Fruit fly (Drosophila melanogaster): ENCODE results near the gene Cdk12.

The Cdk12 gene

DNA sequence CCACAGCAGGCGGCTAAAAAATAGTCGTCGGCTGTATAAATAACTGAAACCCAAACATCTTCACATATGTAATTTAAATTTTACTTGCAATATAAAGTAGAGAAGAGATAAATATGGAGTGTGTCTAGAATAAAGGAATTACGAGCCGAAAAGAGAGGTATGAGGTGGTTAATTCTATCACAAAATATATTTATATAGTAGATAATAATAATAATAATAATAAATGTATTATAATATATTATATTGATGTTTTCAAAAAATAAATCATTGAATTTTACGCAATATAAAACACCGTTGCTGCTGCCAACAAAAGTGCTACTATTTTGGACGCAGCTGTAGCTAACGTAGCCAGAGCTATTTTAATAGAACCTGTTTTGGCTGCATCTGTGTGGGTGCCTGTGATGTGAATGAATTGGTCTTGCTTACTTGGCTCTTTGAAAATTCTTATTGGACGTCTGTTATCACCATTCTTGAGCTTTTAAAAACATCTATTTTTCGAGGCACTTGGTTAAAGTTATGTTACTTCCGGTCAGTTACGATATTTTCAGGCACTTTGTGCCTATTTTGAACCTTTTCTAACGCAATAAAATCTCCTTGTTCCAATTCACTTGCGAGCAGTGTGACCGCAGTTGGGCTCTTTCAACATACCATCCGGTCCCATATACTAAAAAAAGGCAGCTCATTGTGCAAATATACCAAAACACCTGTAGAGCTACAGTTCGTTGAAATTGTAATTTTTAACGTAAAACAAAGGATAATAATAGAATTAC is 19.1 kb upstream of the Cdk12 start, which contains the start of gene Hr78 (continued):
- TF ChIP-seq CG30020 (tag; optimal IDR thresholded peaks at IDR 0.05) (peak; percentile 50), Dfd (GFP tag; optimal IDR thresholded peaks at IDR 0.05) (no peak), Vsx1 (GFP tag; optimal IDR thresholded peaks at IDR 0.05) (no peak), CG10565 (GFP tag; optimal IDR thresholded peaks at IDR 0.05) (no peak), CG30403 (GFP tag; optimal IDR thresholded peaks at IDR 0.05) (peak; percentile 55), tup (GFP tag; optimal IDR thresholded peaks at IDR 0.05) (no peak), gfzf (GFP tag; optimal IDR thresholded peaks at IDR 0.05) (peak; percentile 88), CG11560 (tag; IDR thresholded peaks at IDR 0.05) (no peak), az2 (GFP tag; optimal IDR thresholded peaks at IDR 0.05) (peak; percentile 68), D19A (tag; optimal IDR thresholded peaks at IDR 0.05) (peak; percentile 86), CG9215 (GFP tag; IDR thresholded peaks at IDR 0.05) (peak; percentile 28; the same call in 1 of the 2 replicates), ken (GFP tag; IDR thresholded peaks at IDR 0.05) (no peak), CG5180 (GFP tag; optimal IDR thresholded peaks at IDR 0.05) (peak; percentile 65), sug (tag; optimal IDR thresholded peaks at IDR 0.05) (peak; percentile 52), CG12769 (tag; optimal IDR thresholded peaks at IDR 0.05) (no peak), CG1603 (tag; optimal IDR thresholded peaks at IDR 0.05) (peak; percentile 41), dpn (GFP tag; optimal IDR thresholded peaks at IDR 0.05) (peak in 1 of 2 experiments; percentile 71), lmd (GFP tag; IDR thresholded peaks at IDR 0.05) (peak; percentile 74), jumu (GFP tag; optimal IDR thresholded peaks at IDR 0.05) (no peak), aop (GFP tag; IDR thresholded peaks at IDR 0.05) (no peak), pho (GFP tag; optimal IDR thresholded peaks at IDR 0.05) (no peak), Drgx (GFP tag; IDR thresholded peaks at IDR 0.05) (peak; percentile 81), CG33557 (GFP tag; optimal IDR thresholded peaks at IDR 0.05) (peak; percentile 67), Fer3 (tag; optimal IDR thresholded peaks at IDR 0.05) (peak; percentile 78), ac (GFP tag; optimal IDR thresholded peaks at IDR 0.05) (peak; percentile 43), CG8388 (GFP tag; optimal IDR thresholded peaks at IDR 0.05) (peak; percentile 99), CG15011 (GFP tag; optimal IDR thresholded peaks at IDR 0.05) (peak; percentile 47), oc (tag; optimal IDR thresholded peaks at IDR 0.05) (no peak), CG10959 (GFP tag; IDR thresholded peaks at IDR 0.05) (no peak), Atf6 (GFP tag; IDR thresholded peaks at IDR 0.05) (peak; percentile 54; the same call in 1 of the 2 replicates), shn (GFP tag; optimal IDR thresholded peaks at IDR 0.05) (no peak), Aef1 (GFP tag; IDR thresholded peaks at IDR 0.05) (peak; percentile 42; the same call in 1 of the 3 replicates), Pdp1 (GFP tag; optimal IDR thresholded peaks at IDR 0.05) (peak in 1 of 2 experiments; percentile 20), CG17361 (GFP tag; IDR thresholded peaks at IDR 0.05) (peak; percentile 89), CG11398 (GFP tag; optimal IDR thresholded peaks at IDR 0.05) (no peak), sima (GFP tag; optimal IDR thresholded peaks at IDR 0.05) (no peak), Atf3 (GFP tag; optimal IDR thresholded peaks at IDR 0.05) (no peak), so (GFP tag; IDR thresholded peaks at IDR 0.05) (0 out of 3 replicates have a peak, but pooled peaks have one; percentile 54), Lim3 (GFP tag; IDR thresholded peaks at IDR 0.05) (peak; percentile 28; the same call in 1 of the 2 replicates), Blimp-1 (GFP tag; optimal IDR thresholded peaks at IDR 0.05) (peak; percentile 76), Hand (GFP tag; optimal IDR thresholded peaks at IDR 0.05) (peak; percentile 86), NK7.1 (GFP tag; optimal IDR thresholded peaks at IDR 0.05) (no peak), CG18764 (GFP tag; optimal IDR thresholded peaks at IDR 0.05) (peak; percentile 40), Sox102F (GFP tag; optimal IDR thresholded peaks at IDR 0.05) (peak; percentile 81), CG11456 (GFP tag; IDR thresholded peaks at IDR 0.05) (peak; percentile 62; the same call in 1 of the 3 replicates), CG4328 (GFP tag; optimal IDR thresholded peaks at IDR 0.05) (peak; percentile 77), ase (GFP tag; IDR thresholded peaks at IDR 0.05) (no peak; the same call in 2 of the 3 replicates), cg (GFP tag; optimal IDR thresholded peaks at IDR 0.05) (peak; percentile 86), esg (GFP tag; conservative IDR thresholded peaks at IDR 0.05) (peak; percentile 40; the same call in 1 of the 2 replicates)

Measured in whole organism, embryonic.